Comparison of ENCODE assay signal across 1 worm cellular context in the genomic region with DNA sequence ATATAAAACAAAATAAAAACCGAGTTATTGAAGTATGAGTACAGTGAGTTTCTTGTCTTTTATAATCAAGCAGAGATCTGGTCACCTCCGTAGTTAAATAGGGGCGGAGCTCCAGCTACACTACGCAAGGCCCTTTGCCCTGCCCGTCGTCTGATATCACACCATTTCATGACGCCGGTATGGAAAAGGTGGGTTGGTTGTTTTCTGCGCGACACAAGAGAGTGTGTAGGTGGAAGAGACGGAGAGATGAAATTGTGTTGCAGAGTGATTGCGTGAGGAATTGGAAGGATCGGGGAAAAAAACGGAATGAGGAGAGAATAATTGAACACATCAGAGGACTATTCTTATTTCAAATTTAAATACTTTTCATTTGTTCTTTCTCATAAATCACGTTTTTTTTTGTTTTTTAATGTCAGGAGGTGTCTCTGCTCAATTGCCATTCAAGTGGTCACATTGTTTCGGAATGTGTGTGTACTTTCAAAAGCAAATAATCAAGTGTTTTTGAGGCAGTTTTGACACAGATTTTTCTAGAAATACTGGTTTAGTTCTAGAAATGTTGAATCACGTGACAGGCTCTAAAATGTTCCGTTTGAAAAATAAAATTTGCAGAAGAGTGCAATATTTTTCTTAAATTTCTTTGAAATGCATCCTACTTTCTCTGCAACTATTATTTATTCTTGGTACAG.
A peak's percentile ranks its signal among the peaks of the same experiment; 100 is the strongest.
TF ChIP-seq lines count a peak whose summit lies in the region.

TSS of gene ZK822.9 (plus strand) at position 180 of the 686 bp plus-strand sequence.

TF ChIP-seq in whole organism, L1 larva, 84 proteins besides CTCF, POLR2A, EP300 and RAD21 (continued from another document):
- no peak for TF ChIP-seq egl-13 (tag; optimal IDR thresholded peaks at IDR 0.05; lab: Kevin White, UChicago)
- no peak for TF ChIP-seq fkh-4 (tag; optimal IDR thresholded peaks at IDR 0.05; lab: Kevin White, UChicago; ENCODE audit: borderline replicate concordance)
- TF ChIP-seq ceh-88 (GFP tag; IDR thresholded peaks at IDR 0.05; lab: Robert Waterston, UW): no peak
- no peak for TF ChIP-seq pax-3 (tag; optimal IDR thresholded peaks at IDR 0.05; lab: Kevin White, UChicago)
- no peak for TF ChIP-seq unc-86 (tag; optimal IDR thresholded peaks at IDR 0.05; lab: Kevin White, UChicago)
- TF ChIP-seq unc-130 (tag; optimal IDR thresholded peaks at IDR 0.05; lab: Kevin White, UChicago): no peak
- TF ChIP-seq Y116A8C.19 (tag; optimal IDR thresholded peaks at IDR 0.05; lab: Kevin White, UChicago; ENCODE audit: borderline replicate concordance): no peak
- no peak for TF ChIP-seq lin-39 (tag; optimal IDR thresholded peaks at IDR 0.05; lab: Kevin White, UChicago)
- TF ChIP-seq C16A3.4 (tag; optimal IDR thresholded peaks at IDR 0.05; lab: Kevin White, UChicago): no peak
- TF ChIP-seq dsc-1 (tag; optimal IDR thresholded peaks at IDR 0.05; lab: Kevin White, UChicago): no peak
- no peak for TF ChIP-seq ets-5 (GFP tag; IDR thresholded peaks at IDR 0.05; lab: Robert Waterston, UW)
- no peak for TF ChIP-seq xbp-1 (tag; optimal IDR thresholded peaks at IDR 0.05; lab: Kevin White, UChicago)
- TF ChIP-seq ceh-90 (tag; optimal IDR thresholded peaks at IDR 0.05; lab: Kevin White, UChicago): no peak
- TF ChIP-seq hlh-17 (GFP tag; optimal IDR thresholded peaks at IDR 0.05; lab: Kevin White, UChicago; ENCODE audit: borderline replicate concordance): no peak
- TF ChIP-seq dpl-1 (GFP tag; optimal IDR thresholded peaks at IDR 0.05; lab: Kevin White, UChicago): no peak
- TF ChIP-seq mep-1 (tag; optimal IDR thresholded peaks at IDR 0.05; lab: Kevin White, UChicago): peak; percentile 14
- TF ChIP-seq nhr-85 (tag; lab: Kevin White, UChicago): peak; percentile 75
- TF ChIP-seq vab-15 (tag; optimal IDR thresholded peaks at IDR 0.05; lab: Kevin White, UChicago): no peak
- TF ChIP-seq lin-13 (GFP tag; optimal IDR thresholded peaks at IDR 0.05; lab: Kevin White, UChicago): no peak
- no peak for TF ChIP-seq F16B12.6 (tag; optimal IDR thresholded peaks at IDR 0.05; lab: Kevin White, UChicago)
- peak; percentile 38 for TF ChIP-seq snu-23 (GFP tag; optimal IDR thresholded peaks at IDR 0.05; lab: Kevin White, UChicago)
- peak; percentile 6 for TF ChIP-seq lin-14 (GFP tag; optimal IDR thresholded peaks at IDR 0.05; lab: Kevin White, UChicago)
- peak; percentile 48 for TF ChIP-seq elt-2 (tag; optimal IDR thresholded peaks at IDR 0.05; lab: Kevin White, UChicago)
- TF ChIP-seq lin-35 (GFP tag; optimal IDR thresholded peaks at IDR 0.05; lab: Kevin White, UChicago): peak in 1 of 2 experiments; percentile 50
- TF ChIP-seq sup-37 (GFP tag; optimal IDR thresholded peaks at IDR 0.05; lab: Kevin White, UChicago): no peak
- no peak for TF ChIP-seq C04F5.9 (tag; optimal IDR thresholded peaks at IDR 0.05; lab: Kevin White, UChicago)
- no peak for TF ChIP-seq nhr-77 (tag; optimal IDR thresholded peaks at IDR 0.05; lab: Kevin White, UChicago)
- TF ChIP-seq jun-1 (tag; optimal IDR thresholded peaks at IDR 0.05; lab: Kevin White, UChicago): no peak
- TF ChIP-seq skn-1 (tag; optimal IDR thresholded peaks at IDR 0.05; lab: Kevin White, UChicago): no peak
- no peak for TF ChIP-seq nhr-84 (tag; optimal IDR thresholded peaks at IDR 0.05; lab: Kevin White, UChicago)
- no peak for TF ChIP-seq ceh-8 (GFP tag; optimal IDR thresholded peaks at IDR 0.05; lab: Kevin White, UChicago)
- TF ChIP-seq mab-9 (GFP tag; IDR thresholded peaks at IDR 0.05; lab: Robert Waterston, UW): no peak
- TF ChIP-seq nhr-71 (tag; optimal IDR thresholded peaks at IDR 0.05; lab: Kevin White, UChicago): peak; percentile 32
- no peak for TF ChIP-seq lsy-2 (tag; optimal IDR thresholded peaks at IDR 0.05; lab: Kevin White, UChicago)
- TF ChIP-seq fkh-8 (tag; optimal IDR thresholded peaks at IDR 0.05; lab: Kevin White, UChicago): no peak
- TF ChIP-seq sptf-1 (tag; optimal IDR thresholded peaks at IDR 0.05; lab: Kevin White, UChicago): no peak
